Worm (Caenorhabditis elegans) whole organism, early embryonic: ENCODE results near the gene nfki-1.

Experiments used
- ama-1 ChIP-seq: fragments of 150-350 bp; optimal IDR thresholded peaks from 2 replicates; lab custom pipeline; 2014
- ceh-13 ChIP-seq: fragments of 200-800 bp; sonication (Bioruptor generic); optimal IDR thresholded peaks from 2 replicates; lab custom pipeline; 2018; ENCODE audit warnings: mild to moderate bottlenecking, missing genetic modification characterization, missing compliant biosample characterization
- ets-7 ChIP-seq: sonication (generic microtip); optimal IDR thresholded peaks from 2 replicates; lab custom pipeline; 2016; ENCODE audit warnings: missing genotype, missing genetic modification characterization, missing compliant biosample characterization
- flt-1 ChIP-seq: fragments of 200-800 bp; sonication (Bioruptor generic); IDR thresholded peaks from 2 replicates; pipeline ENCODE4 v1.3.6; 2022; ENCODE audit warnings: missing genetic modification characterization, missing compliant biosample characterization
- hnd-1 ChIP-seq: sonication (generic microtip); optimal IDR thresholded peaks from 2 replicates; lab custom pipeline; 2016; ENCODE audit warnings: missing genetic modification characterization, missing compliant biosample characterization
- pes-1 ChIP-seq: fragments of 200-800 bp; sonication (Bioruptor generic); IDR thresholded peaks from 2 replicates; pipeline ENCODE4 v1.3.6; 2022; ENCODE audit warnings: missing genetic modification reagents, missing genetic modification characterization, missing compliant biosample characterization
- tbx-37 ChIP-seq: fragments of 200-800 bp; sonication (Bioruptor generic); conservative IDR thresholded peaks from 2 replicates; pipeline ENCODE4 v1.3.6; 2022; ENCODE audit warnings: missing genetic modification reagents, missing genetic modification characterization, missing compliant biosample characterization

DNA sequence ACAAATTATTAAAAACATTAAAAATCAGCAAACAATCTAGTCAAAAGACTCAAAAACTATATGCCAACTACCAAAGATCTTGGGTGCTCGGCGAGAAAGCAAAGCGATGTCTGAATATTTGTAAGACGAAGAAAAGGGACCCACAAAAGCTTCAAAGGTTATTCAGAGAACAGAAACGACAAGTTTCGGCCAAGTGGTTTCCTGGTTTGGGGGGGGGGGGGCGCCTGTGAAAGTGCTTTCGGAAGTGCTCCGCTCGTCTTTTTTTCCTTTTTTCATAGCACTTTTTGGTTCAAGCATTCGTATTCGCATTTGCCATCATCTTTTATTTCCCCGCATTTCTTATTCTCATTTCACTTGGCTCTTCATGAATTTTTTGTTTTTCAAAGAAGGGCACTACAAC is 26.4 kb downstream of the nfki-1 start:
- no peak for TF ChIP-seq ama-1 (lab: Kevin White, UChicago)
- no peak for TF ChIP-seq hnd-1 (tag; lab: Kevin White, UChicago)
- no peak for TF ChIP-seq pes-1 (GFP tag; lab: Robert Waterston, UW)
- no peak for TF ChIP-seq ets-7 (tag; lab: Kevin White, UChicago)
- TF ChIP-seq tbx-37 (GFP tag; lab: Robert Waterston, UW) = no peak
- no peak for TF ChIP-seq flt-1 (GFP tag; lab: Robert Waterston, UW)
- TF ChIP-seq ceh-13 (GFP tag; lab: Kevin White, UChicago) = no peak
